Worm (Caenorhabditis elegans) whole organism, midembryonic: Measurements from ENCODE around the gene Y37E11AL.12.

Source experiments
- T22C8.4 ChIP-seq: fragments of 200-800 bp; sonication (Bioruptor generic); IDR thresholded peaks from 2 replicates; pipeline ENCODE4 v1.3.6; 2022; ENCODE audit warnings: missing genetic modification characterization, missing compliant biosample characterization
- cog-1 ChIP-seq: sonication (generic microtip); optimal IDR thresholded peaks from 2 replicates; lab custom pipeline; 2016; ENCODE audit warnings: missing genetic modification characterization, missing compliant biosample characterization
- flt-1 ChIP-seq: fragments of 200-800 bp; sonication (Bioruptor generic); IDR thresholded peaks from 2 replicates; pipeline ENCODE4 v1.3.6; 2022; ENCODE audit warnings: missing genetic modification characterization, missing compliant biosample characterization
- med-1 ChIP-seq: sonication (generic microtip); optimal IDR thresholded peaks from 2 replicates; lab custom pipeline; 2017; ENCODE audit warnings: missing genetic modification characterization, mild to moderate bottlenecking, missing compliant biosample characterization, antibody characterized with exemption, missing genetic modification reagents; ENCODE audit not compliant: insufficient read depth
- ztf-23 ChIP-seq: fragments of 200-800 bp; sonication (Bioruptor generic); IDR thresholded peaks from 2 replicates; pipeline ENCODE4 v1.3.6; 2022; ENCODE audit warnings: missing genetic modification reagents, missing genetic modification characterization, missing compliant biosample characterization
- ztf-29 ChIP-seq: fragments of 200-800 bp; sonication (Bioruptor generic); IDR thresholded peaks from 2 replicates; pipeline ENCODE4 v1.3.6; 2022; ENCODE audit warnings: missing genetic modification reagents, missing genetic modification characterization, missing compliant biosample characterization

DNA sequence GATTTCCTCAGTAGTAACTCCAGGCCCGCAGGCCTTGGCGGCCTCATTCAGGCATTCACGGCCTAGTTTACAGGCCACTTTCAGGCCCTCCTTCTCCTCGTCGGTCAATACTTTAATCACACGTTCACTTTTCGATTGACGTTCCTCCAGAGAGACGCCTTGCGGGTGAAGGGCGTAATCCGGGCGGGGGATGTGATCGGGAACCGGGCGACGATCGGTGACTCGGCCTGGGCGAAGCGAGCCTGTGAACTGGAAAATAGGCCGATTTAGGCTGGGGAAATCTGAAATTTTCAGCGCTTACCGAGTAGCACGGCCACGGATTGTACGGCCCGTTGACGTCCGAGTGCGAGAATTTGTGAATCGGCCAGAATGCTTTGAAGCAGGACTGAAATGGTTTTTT, 15.5 kb downstream of the Y37E11AL.12 start:
- TF ChIP-seq flt-1 (GFP tag; lab: Robert Waterston, UW) (no peak), cog-1 (no peak), ztf-29 (GFP tag; lab: Robert Waterston, UW) (no peak), med-1 (GFP tag; lab: Kevin White, UChicago) (no peak), T22C8.4 (GFP tag; lab: Robert Waterston, UW) (no peak), ztf-23 (no peak)
